Worm (Caenorhabditis elegans) whole organism, L4 larva: Measurements from ENCODE around the gene R13A5.7.

Experiments used
- aha-1 ChIP-seq: fragments of 150-350 bp; peaks from one replicate; lab custom pipeline; 2014; ENCODE audit warnings: missing biosample characterization, missing genetic modification characterization
- ama-1 ChIP-seq: fragments of 150-350 bp; optimal IDR thresholded peaks from 2 replicates; lab custom pipeline; 2014; ENCODE audit warnings: inconsistent platforms, mixed read lengths
- arid-1 ChIP-seq: fragments of 200-800 bp; sonication (Bioruptor generic); conservative IDR thresholded peaks from 2 replicates; pipeline ENCODE4 v1.3.6; 2022; ENCODE audit warnings: missing genetic modification reagents, missing genetic modification characterization, missing compliant biosample characterization
- ceh-20 ChIP-seq: fragments of 200-800 bp; sonication (Bioruptor generic); IDR thresholded peaks from 2 replicates; pipeline ENCODE4 v1.3.6; 2022; ENCODE audit warnings: missing genetic modification reagents, missing genetic modification characterization, missing compliant biosample characterization
- ceh-62 ChIP-seq: sonication (generic microtip); optimal IDR thresholded peaks from 2 replicates; lab custom pipeline; 2017; ENCODE audit warnings: missing biosample characterization, missing genetic modification characterization
- ceh-82 ChIP-seq: sonication (generic microtip); optimal IDR thresholded peaks from 2 replicates; lab custom pipeline; 2017; ENCODE audit warnings: missing biosample characterization, missing genetic modification characterization
- ces-1 ChIP-seq: fragments of 150-350 bp; sonication (generic microtip); optimal IDR thresholded peaks from 4 replicates; lab custom pipeline; 2014; ENCODE audit warnings: missing biosample characterization, missing genetic modification reagents, missing genetic modification characterization
- cey-2 ChIP-seq: sonication (generic microtip); optimal IDR thresholded peaks from 3 replicates; lab custom pipeline; 2017; ENCODE audit warnings: missing genetic modification characterization, mild to moderate bottlenecking, missing compliant biosample characterization, antibody characterized with exemption, borderline replicate concordance; ENCODE audit not compliant: insufficient read depth
- daf-19 ChIP-seq: fragments of 200-800 bp; sonication (Bioruptor generic); conservative IDR thresholded peaks from 2 replicates; pipeline ENCODE4 v1.3.6; 2022; ENCODE audit warnings: missing genetic modification characterization, missing compliant biosample characterization
- duxl-1 ChIP-seq: sonication (generic microtip); optimal IDR thresholded peaks from 2 replicates; lab custom pipeline; 2016; ENCODE audit warnings: mild to moderate bottlenecking, missing genetic modification characterization, moderate library complexity, missing compliant biosample characterization; ENCODE audit not compliant: poor library complexity
- gei-8 ChIP-seq: fragments of 200-800 bp; sonication (Bioruptor generic); optimal IDR thresholded peaks from 2 replicates; lab custom pipeline; 2018; ENCODE audit warnings: mild to moderate bottlenecking, missing genetic modification characterization, missing compliant biosample characterization
- hlh-11 ChIP-seq: fragments of 200-800 bp; sonication (Bioruptor generic); optimal IDR thresholded peaks from 2 replicates; lab custom pipeline; 2018; ENCODE audit warnings: mild to moderate bottlenecking, missing genetic modification characterization, missing compliant biosample characterization
- hlh-30 ChIP-seq: sonication (generic microtip); optimal IDR thresholded peaks from 2 replicates; lab custom pipeline; 2017; ENCODE audit warnings: antibody characterized with exemption, mild to moderate bottlenecking, missing genetic modification characterization, missing compliant biosample characterization; ENCODE audit not compliant: insufficient read depth
- lin-15B ChIP-seq: fragments of 150-350 bp; sonication (generic microtip); optimal IDR thresholded peaks from 3 replicates; lab custom pipeline; 2014; ENCODE audit warnings: missing biosample characterization, missing genetic modification characterization
- lin-29 ChIP-seq: fragments of 200-800 bp; sonication (Bioruptor generic); IDR thresholded peaks from 2 replicates; pipeline ENCODE4 v1.3.6; 2022; ENCODE audit warnings: missing genetic modification reagents, missing genetic modification characterization, missing compliant biosample characterization
- lin-38 ChIP-seq: fragments of 200-800 bp; sonication (Bioruptor generic); IDR thresholded peaks from 2 replicates; pipeline ENCODE4 v1.3.6; 2022; ENCODE audit warnings: missing genetic modification reagents, missing genetic modification characterization, missing compliant biosample characterization
- lir-3 ChIP-seq: sonication (generic microtip); optimal IDR thresholded peaks from 2 replicates; lab custom pipeline; 2016; ENCODE audit warnings: mild to moderate bottlenecking, missing genetic modification characterization, missing compliant biosample characterization
- lsy-2 ChIP-seq, 2 experiments: fragments of 150-350 bp in 1 of 2; sonication (generic microtip) in 1 of 2; optimal IDR thresholded peaks; 2 replicates each; lab custom pipeline; 2014 to 2017; ENCODE audit warnings: missing biosample characterization in 2 of 2, missing genetic modification characterization in 2 of 2
- mdl-1 ChIP-seq, 2 experiments: fragments of 150-350 bp in 1 of 2; sonication (generic microtip) in 1 of 2; optimal IDR thresholded peaks; 2 replicates each; lab custom pipeline; 2014 to 2017; ENCODE audit warnings: missing biosample characterization in 2 of 2, missing genetic modification characterization in 2 of 2
- mes-2 ChIP-seq: sonication (generic microtip); optimal IDR thresholded peaks from 2 replicates; lab custom pipeline; 2016; ENCODE audit warnings: missing genotype, mild to moderate bottlenecking, missing genetic modification characterization, missing compliant biosample characterization; ENCODE audit not compliant: poor library complexity, severe bottlenecking
- mxl-2 ChIP-seq: fragments of 200-800 bp; sonication (Bioruptor generic); conservative IDR thresholded peaks from 2 replicates; pipeline ENCODE4 v1.3.6; 2022; ENCODE audit warnings: missing genetic modification reagents, missing genetic modification characterization, missing compliant biosample characterization
- mxl-3 ChIP-seq: fragments of 200-800 bp; sonication (Bioruptor generic); optimal IDR thresholded peaks from 2 replicates; lab custom pipeline; 2018; ENCODE audit warnings: mild to moderate bottlenecking, missing genetic modification characterization, missing compliant biosample characterization
- nhr-10 ChIP-seq: fragments of 150-350 bp; optimal IDR thresholded peaks from 2 replicates; lab custom pipeline; 2014; ENCODE audit warnings: missing biosample characterization, missing genetic modification characterization
- nhr-102 ChIP-seq: sonication (generic microtip); optimal IDR thresholded peaks from 2 replicates; lab custom pipeline; 2016; ENCODE audit warnings: mild to moderate bottlenecking, missing genetic modification characterization, moderate library complexity, missing compliant biosample characterization
- nhr-11 ChIP-seq: fragments of 150-350 bp; optimal IDR thresholded peaks from 2 replicates; lab custom pipeline; 2014; ENCODE audit warnings: missing biosample characterization, missing genetic modification characterization
- nhr-28 ChIP-seq: fragments of 150-350 bp; optimal IDR thresholded peaks from 2 replicates; lab custom pipeline; 2014; ENCODE audit warnings: missing biosample characterization, missing genetic modification characterization
- nhr-6 ChIP-seq: fragments of 150-350 bp; optimal IDR thresholded peaks from 2 replicates; lab custom pipeline; 2014; ENCODE audit warnings: missing biosample characterization, missing genetic modification characterization
- pha-4 ChIP-seq, 2 experiments: fragments of 150-350 bp in 1 of 2; fragments of 200-800 bp in 1 of 2; sonication (Bioruptor generic) in 1 of 2; IDR thresholded peaks in 1 of 2; optimal IDR thresholded peaks in 1 of 2; 2 replicates each; pipeline versions ENCODE4 v1.3.6 to Lab custom; 2014 to 2022; ENCODE audit warnings: missing genetic modification characterization in 2 of 2, missing genetic modification reagents in 2 of 2, missing biosample characterization in 1 of 2, missing compliant biosample characterization in 1 of 2
- rbr-2 ChIP-seq: sonication (generic microtip); optimal IDR thresholded peaks from 2 replicates; lab custom pipeline; 2016; ENCODE audit warnings: missing genotype, missing genetic modification characterization, missing compliant biosample characterization
- sdz-12 ChIP-seq: fragments of 200-800 bp; sonication (Bioruptor generic); optimal IDR thresholded peaks from 2 replicates; lab custom pipeline; 2018; ENCODE audit warnings: mild to moderate bottlenecking, missing genetic modification characterization, missing compliant biosample characterization
- snpc-4 ChIP-seq: fragments of 150-350 bp; optimal IDR thresholded peaks from 2 replicates; lab custom pipeline; 2014; ENCODE audit warnings: missing biosample characterization, missing genetic modification characterization
- spr-3 ChIP-seq: fragments of 200-800 bp; sonication (Bioruptor generic); optimal IDR thresholded peaks from 2 replicates; lab custom pipeline; 2018; ENCODE audit warnings: mild to moderate bottlenecking, missing genetic modification characterization, missing compliant biosample characterization
- tag-97 ChIP-seq: fragments of 200-800 bp; sonication (Bioruptor generic); IDR thresholded peaks from 2 replicates; pipeline ENCODE4 v1.3.6; 2022; ENCODE audit warnings: missing genetic modification characterization, missing compliant biosample characterization
- unc-39 ChIP-seq: sonication (generic microtip); optimal IDR thresholded peaks from 2 replicates; lab custom pipeline; 2017; ENCODE audit warnings: missing biosample characterization, missing genetic modification characterization
- unc-62 ChIP-seq, 3 experiments: fragments of 150-350 bp in 1 of 3; sonication (generic microtip); optimal IDR thresholded peaks in 2 of 3; peaks in 1 of 3; 1 replicate in 1 of 3; 2 replicates in 2 of 3; lab custom pipeline; 2014 to 2017; ENCODE audit warnings: missing biosample characterization in 3 of 3, missing genetic modification characterization in 3 of 3, missing genetic modification reagents in 3 of 3, missing genotype in 1 of 3
- zfp-2 ChIP-seq: sonication (generic microtip); optimal IDR thresholded peaks from 2 replicates; lab custom pipeline; 2016; ENCODE audit warnings: mild to moderate bottlenecking, missing genetic modification characterization, missing compliant biosample characterization

R13A5.7 gene

ce11 chrIII:7558658-7559057 is 11.3 kb downstream of the R13A5.7 start:
- TF ChIP-seq unc-39 (tag; lab: Kevin White, UChicago) (no peak), spr-3 (GFP tag; lab: Kevin White, UChicago) (no peak), daf-19 (GFP tag; lab: Robert Waterston, UW) (no peak), cey-2 (tag; lab: Kevin White, UChicago) (no peak), tag-97 (GFP tag; lab: Robert Waterston, UW) (no peak), nhr-11 (no peak), aha-1 (no peak), pha-4 (GFP tag; IDR thresholded peaks at IDR 0.05; lab: Robert Waterston, UW) (no peak), pha-4 (tag; optimal IDR thresholded peaks at IDR 0.05; lab: Kevin White, UChicago) (no peak)
- TF ChIP-seq, all 104 proteins: peak for 0

- TF ChIP-seq lsy-2 (tag; optimal IDR thresholded peaks at IDR 0.05; lab: Kevin White, UChicago) = peak; percentile 29 to 66
- TF ChIP-seq mxl-2 (GFP tag; lab: Robert Waterston, UW) = no peak
- no peak for TF ChIP-seq mes-2 (tag; lab: Kevin White, UChicago)
- TF ChIP-seq nhr-6 (tag; lab: Kevin White, UChicago) = no peak
- TF ChIP-seq mxl-3 = no peak
- no peak for TF ChIP-seq nhr-102 (tag; lab: Kevin White, UChicago)
- no peak for TF ChIP-seq nhr-10 (tag; lab: Kevin White, UChicago)
- no peak for TF ChIP-seq lin-38 (GFP tag; lab: Robert Waterston, UW)
- no peak for TF ChIP-seq pha-4 (GFP tag; IDR thresholded peaks at IDR 0.05; lab: Robert Waterston, UW)
- no peak for TF ChIP-seq pha-4 (tag; optimal IDR thresholded peaks at IDR 0.05; lab: Kevin White, UChicago)
- no peak for TF ChIP-seq snpc-4 (tag; lab: Kevin White, UChicago)
- no peak for TF ChIP-seq ceh-82 (tag; lab: Kevin White, UChicago)
- TF ChIP-seq mdl-1 (tag; optimal IDR thresholded peaks at IDR 0.05; lab: Kevin White, UChicago) = no peak
- no peak for TF ChIP-seq lir-3 (tag; lab: Kevin White, UChicago)
- no peak for TF ChIP-seq arid-1 (GFP tag; lab: Robert Waterston, UW)
- peak in 1 of 2 experiments; percentile 94 for TF ChIP-seq unc-62 (GFP tag; optimal IDR thresholded peaks at IDR 0.05 in 1 of 2; lab: Kevin White, UChicago)
- TF ChIP-seq unc-62 (tag; optimal IDR thresholded peaks at IDR 0.05; lab: Kevin White, UChicago) = no peak
- TF ChIP-seq ama-1 (lab: Kevin White, UChicago) = no peak
- no peak for TF ChIP-seq lin-29
- TF ChIP-seq ces-1 = no peak
- TF ChIP-seq hlh-30 (tag; lab: Kevin White, UChicago) = no peak
- no peak for TF ChIP-seq zfp-2 (tag; lab: Kevin White, UChicago)
- 0 out of 2 replicates have a peak, but pooled peaks have one; percentile 19 for TF ChIP-seq ceh-20 (GFP tag; lab: Robert Waterston, UW)
- TF ChIP-seq nhr-28 (tag; lab: Kevin White, UChicago) = peak; percentile 14
- no peak for TF ChIP-seq duxl-1
- TF ChIP-seq lin-15B (tag; lab: Kevin White, UChicago) = no peak
- no peak for TF ChIP-seq sdz-12 (GFP tag; lab: Kevin White, UChicago)
Measured at ce11 chrIII:7557930-7558470, 11.9 kb downstream of the R13A5.7 start.

- TF ChIP-seq ceh-62 (tag; lab: Kevin White, UChicago) = no peak
Measured at ce11 chrIII:7555360-7555759, 14.6 kb downstream of the R13A5.7 start, which contains the start of gene ceh-13. Gene ceh-13 (plus strand): TSS chrIII:7555660.

- no peak for TF ChIP-seq gei-8 (GFP tag; lab: Kevin White, UChicago)
- peak; percentile 65 for TF ChIP-seq aha-1
- TF ChIP-seq lsy-2 (tag; optimal IDR thresholded peaks at IDR 0.05; lab: Kevin White, UChicago) = peak in 1 of 2 experiments; percentile 48
- no peak for TF ChIP-seq ama-1 (lab: Kevin White, UChicago)
- no peak for TF ChIP-seq sdz-12 (GFP tag; lab: Kevin White, UChicago)
- TF ChIP-seq unc-62 (GFP tag; optimal IDR thresholded peaks at IDR 0.05 in 1 of 2; lab: Kevin White, UChicago) = peak in 1 of 2 experiments; percentile 99
- TF ChIP-seq unc-62 (tag; optimal IDR thresholded peaks at IDR 0.05; lab: Kevin White, UChicago) = no peak
- TF ChIP-seq mdl-1 (tag; optimal IDR thresholded peaks at IDR 0.05; lab: Kevin White, UChicago) = peak in 1 of 2 experiments; percentile 2
- peak; percentile 8 for TF ChIP-seq hlh-11 (tag; lab: Kevin White, UChicago)
- TF ChIP-seq rbr-2 (tag; lab: Kevin White, UChicago) = no peak
- peak; percentile 81 for TF ChIP-seq ceh-20 (GFP tag; lab: Robert Waterston, UW)
Measured at ce11 chrIII:7554697-7555145, 15.2 kb downstream of the R13A5.7 start.
